Worm (Caenorhabditis elegans) whole organism, L1 larva: ENCODE measurements around the gene vha-8.

Source experiments
- F16B12.6 ChIP-seq: fragments of 150-350 bp; optimal IDR thresholded peaks from 2 replicates; lab custom pipeline; 2014; ENCODE audit warnings: missing biosample characterization, missing genetic modification characterization
- Y116A8C.19 ChIP-seq: sonication (generic microtip); optimal IDR thresholded peaks from 2 replicates; lab custom pipeline; 2016; ENCODE audit warnings: missing compliant biosample characterization, missing genetic modification characterization, borderline replicate concordance
- aha-1 ChIP-seq: fragments of 150-350 bp; optimal IDR thresholded peaks from 2 replicates; lab custom pipeline; 2014; ENCODE audit warnings: missing biosample characterization, missing genetic modification characterization
- aly-2 ChIP-seq: fragments of 150-350 bp; optimal IDR thresholded peaks from 2 replicates; lab custom pipeline; 2014; ENCODE audit warnings: missing biosample characterization, missing genetic modification characterization
- blmp-1 ChIP-seq: fragments of 150-350 bp; optimal IDR thresholded peaks from 2 replicates; lab custom pipeline; 2014; ENCODE audit warnings: missing biosample characterization, missing genetic modification characterization
- ceh-8 ChIP-seq: fragments of 200-800 bp; sonication (Bioruptor generic); optimal IDR thresholded peaks from 2 replicates; lab custom pipeline; 2018; ENCODE audit warnings: mild to moderate bottlenecking, missing genetic modification characterization, moderate library complexity, missing compliant biosample characterization
- ceh-82 ChIP-seq, 3 experiments: fragments of 150-350 bp in 1 of 3; sonication (generic microtip) in 2 of 3; optimal IDR thresholded peaks; 2 replicates each; lab custom pipeline; 2014 to 2017; ENCODE audit warnings: missing biosample characterization in 3 of 3, missing genetic modification characterization in 3 of 3
- ceh-88 ChIP-seq: fragments of 200-800 bp; sonication (Bioruptor generic); IDR thresholded peaks from 2 replicates; pipeline ENCODE4 v1.3.6; 2022; ENCODE audit warnings: missing genetic modification characterization, missing compliant biosample characterization
- ces-1 ChIP-seq: fragments of 150-350 bp; optimal IDR thresholded peaks from 2 replicates; lab custom pipeline; 2014; ENCODE audit warnings: missing biosample characterization, missing genetic modification reagents, missing genetic modification characterization
- dpl-1 ChIP-seq, 3 experiments: fragments of 150-350 bp in 2 of 3; sonication (generic microtip) in 1 of 3; optimal IDR thresholded peaks; 2 replicates each; lab custom pipeline; 2014 to 2017; ENCODE audit warnings: missing biosample characterization in 3 of 3, missing genetic modification characterization in 3 of 3, missing genetic modification reagents in 3 of 3
- dsc-1 ChIP-seq: sonication (generic microtip); optimal IDR thresholded peaks from 2 replicates; lab custom pipeline; 2016; ENCODE audit warnings: mild to moderate bottlenecking, missing genetic modification characterization, missing compliant biosample characterization
- efl-1 ChIP-seq, 4 experiments: fragments of 150-350 bp; optimal IDR thresholded peaks in 3 of 4; peaks in 1 of 4; 1 replicate in 1 of 4; 2 replicates in 3 of 4; lab custom pipeline; 2014; ENCODE audit warnings: missing biosample characterization in 2 of 4, missing genetic modification characterization in 2 of 4, missing genetic modification reagents in 2 of 4
- egl-13 ChIP-seq: sonication (generic microtip); optimal IDR thresholded peaks from 2 replicates; lab custom pipeline; 2016; ENCODE audit warnings: missing genotype, missing genetic modification reagents, missing genetic modification characterization, missing compliant biosample characterization
- elt-3 ChIP-seq, 6 experiments: fragments of 150-350 bp in 1 of 6; sonication (generic microtip); optimal IDR thresholded peaks; 2 replicates each; lab custom pipeline; 2017 to 2018; ENCODE audit warnings: missing biosample characterization in 6 of 6, missing genetic modification characterization in 6 of 6, inconsistent platforms in 1 of 6
- fkh-4 ChIP-seq: sonication (generic microtip); optimal IDR thresholded peaks from 2 replicates; lab custom pipeline; 2016; ENCODE audit warnings: missing compliant biosample characterization, missing genetic modification characterization, borderline replicate concordance
- fkh-8 ChIP-seq: sonication (generic microtip); optimal IDR thresholded peaks from 2 replicates; lab custom pipeline; 2016; ENCODE audit warnings: mild to moderate bottlenecking, missing genetic modification characterization, missing compliant biosample characterization
- fos-1 ChIP-seq: fragments of 150-350 bp; optimal IDR thresholded peaks from 2 replicates; lab custom pipeline; 2014; ENCODE audit warnings: missing biosample characterization, missing genetic modification characterization
- grh-1 ChIP-seq: fragments of 200-800 bp; sonication (Bioruptor generic); IDR thresholded peaks from 2 replicates; pipeline ENCODE4 v1.3.6; 2022; ENCODE audit warnings: missing genetic modification reagents, missing genetic modification characterization, missing compliant biosample characterization
- hlh-17 ChIP-seq: fragments of 200-800 bp; sonication (Bioruptor generic); optimal IDR thresholded peaks from 2 replicates; lab custom pipeline; 2018; ENCODE audit warnings: missing genetic modification characterization, mild to moderate bottlenecking, missing compliant biosample characterization, moderate library complexity, borderline replicate concordance
- irx-1 ChIP-seq: sonication (generic microtip); optimal IDR thresholded peaks from 2 replicates; lab custom pipeline; 2016; ENCODE audit warnings: missing genetic modification characterization, missing compliant biosample characterization
- jun-1 ChIP-seq: fragments of 150-350 bp; optimal IDR thresholded peaks from 2 replicates; lab custom pipeline; 2014; ENCODE audit warnings: missing biosample characterization, missing genetic modification reagents, missing genetic modification characterization
- lin-13 ChIP-seq: fragments of 150-350 bp; optimal IDR thresholded peaks from 2 replicates; lab custom pipeline; 2014; ENCODE audit warnings: missing biosample characterization, missing genetic modification reagents, missing genetic modification characterization
- lin-14 ChIP-seq: fragments of 200-800 bp; sonication (Bioruptor generic); optimal IDR thresholded peaks from 2 replicates; lab custom pipeline; 2018; ENCODE audit warnings: mild to moderate bottlenecking, missing genetic modification characterization, moderate library complexity, missing compliant biosample characterization
- lin-15B ChIP-seq: fragments of 150-350 bp; sonication (generic microtip); optimal IDR thresholded peaks from 3 replicates; lab custom pipeline; 2014; ENCODE audit warnings: missing biosample characterization, missing genetic modification characterization
- lir-3 ChIP-seq: sonication (generic microtip); optimal IDR thresholded peaks from 2 replicates; lab custom pipeline; 2016; ENCODE audit warnings: mild to moderate bottlenecking, missing genetic modification characterization, moderate library complexity, missing compliant biosample characterization; ENCODE audit not compliant: poor library complexity
- lsy-2 ChIP-seq, 2 experiments: fragments of 150-350 bp; optimal IDR thresholded peaks; 2 replicates each; lab custom pipeline; 2014; ENCODE audit warnings: missing biosample characterization in 2 of 2, missing genetic modification characterization in 2 of 2
- mab-9 ChIP-seq: fragments of 200-800 bp; sonication (Bioruptor generic); IDR thresholded peaks from 2 replicates; pipeline ENCODE4 v1.3.6; 2022; ENCODE audit warnings: missing genetic modification reagents, missing genetic modification characterization, missing compliant biosample characterization
- mef-2 ChIP-seq: fragments of 150-350 bp; optimal IDR thresholded peaks from 2 replicates; lab custom pipeline; 2014; ENCODE audit warnings: missing biosample characterization, missing genetic modification characterization
- mep-1 ChIP-seq: fragments of 150-350 bp; optimal IDR thresholded peaks from 2 replicates; lab custom pipeline; 2014; ENCODE audit warnings: missing biosample characterization, missing genetic modification characterization
- nhr-11 ChIP-seq: fragments of 150-350 bp; optimal IDR thresholded peaks from 2 replicates; lab custom pipeline; 2014; ENCODE audit warnings: missing biosample characterization, missing genetic modification characterization
- nhr-19 ChIP-seq: fragments of 200-800 bp; sonication (Bioruptor generic); conservative IDR thresholded peaks from 2 replicates; pipeline ENCODE4 v1.3.6; 2022; ENCODE audit warnings: missing genetic modification characterization, missing compliant biosample characterization
- nhr-28 ChIP-seq: fragments of 150-350 bp; optimal IDR thresholded peaks from 2 replicates; lab custom pipeline; 2014; ENCODE audit warnings: missing biosample characterization, missing genetic modification characterization
- nhr-71 ChIP-seq: sonication (generic microtip); optimal IDR thresholded peaks from 2 replicates; lab custom pipeline; 2016; ENCODE audit warnings: mild to moderate bottlenecking, missing genetic modification characterization, moderate library complexity, missing compliant biosample characterization
- nhr-76 ChIP-seq: sonication (generic microtip); optimal IDR thresholded peaks from 2 replicates; lab custom pipeline; 2017; ENCODE audit warnings: missing biosample characterization, missing genetic modification characterization
- nhr-77 ChIP-seq: fragments of 150-350 bp; optimal IDR thresholded peaks from 2 replicates; lab custom pipeline; 2014; ENCODE audit warnings: missing biosample characterization, missing genetic modification characterization
- nhr-85 ChIP-seq: sonication (generic microtip); peaks from one replicate; lab custom pipeline; 2016; ENCODE audit warnings: missing genetic modification characterization, inconsistent platforms, missing compliant biosample characterization
- pqm-1 ChIP-seq: sonication (generic microtip); optimal IDR thresholded peaks from 3 replicates; lab custom pipeline; 2017; ENCODE audit warnings: missing biosample characterization, missing genetic modification characterization
- rnt-1 ChIP-seq: sonication (generic microtip); optimal IDR thresholded peaks from 2 replicates; lab custom pipeline; 2016; ENCODE audit warnings: mild to moderate bottlenecking, missing genetic modification characterization, moderate library complexity, missing compliant biosample characterization
- skn-1 ChIP-seq: fragments of 150-350 bp; optimal IDR thresholded peaks from 2 replicates; lab custom pipeline; 2014; ENCODE audit warnings: missing biosample characterization, missing genetic modification characterization
- snu-23 ChIP-seq: sonication (generic microtip); optimal IDR thresholded peaks from 2 replicates; lab custom pipeline; 2016; ENCODE audit warnings: missing genetic modification characterization, missing compliant biosample characterization
- sox-4 ChIP-seq: sonication (generic microtip); optimal IDR thresholded peaks from 2 replicates; lab custom pipeline; 2016; ENCODE audit warnings: missing genetic modification characterization, missing compliant biosample characterization
- sptf-1 ChIP-seq: fragments of 150-350 bp; optimal IDR thresholded peaks from 2 replicates; lab custom pipeline; 2014; ENCODE audit warnings: missing biosample characterization, missing genetic modification characterization
- sup-37 ChIP-seq: fragments of 200-800 bp; sonication (Bioruptor generic); optimal IDR thresholded peaks from 2 replicates; lab custom pipeline; 2018; ENCODE audit warnings: mild to moderate bottlenecking, missing genetic modification characterization, missing compliant biosample characterization
- swsn-7 ChIP-seq: sonication (generic microtip); optimal IDR thresholded peaks from 2 replicates; lab custom pipeline; 2016; ENCODE audit warnings: missing genetic modification characterization, missing compliant biosample characterization
- tbx-2 ChIP-seq: sonication (generic microtip); optimal IDR thresholded peaks from 2 replicates; lab custom pipeline; 2016; ENCODE audit warnings: missing genetic modification characterization, missing compliant biosample characterization
- unc-62 ChIP-seq: fragments of 150-350 bp; optimal IDR thresholded peaks from 2 replicates; lab custom pipeline; 2014; ENCODE audit warnings: missing biosample characterization, missing genetic modification reagents, missing genetic modification characterization
- unc-98 ChIP-seq: fragments of 200-800 bp; sonication (Bioruptor generic); IDR thresholded peaks from 2 replicates; pipeline ENCODE4 v1.3.6; 2022; ENCODE audit warnings: missing genetic modification characterization, missing compliant biosample characterization
- xbp-1 ChIP-seq: sonication (generic microtip); optimal IDR thresholded peaks from 2 replicates; lab custom pipeline; 2016; ENCODE audit warnings: missing genetic modification characterization, missing compliant biosample characterization
- zip-4 ChIP-seq: fragments of 200-800 bp; sonication (Bioruptor generic); optimal IDR thresholded peaks from 2 replicates; lab custom pipeline; 2018; ENCODE audit warnings: mild to moderate bottlenecking, missing genetic modification characterization, moderate library complexity, missing compliant biosample characterization

The vha-8 gene

DNA sequence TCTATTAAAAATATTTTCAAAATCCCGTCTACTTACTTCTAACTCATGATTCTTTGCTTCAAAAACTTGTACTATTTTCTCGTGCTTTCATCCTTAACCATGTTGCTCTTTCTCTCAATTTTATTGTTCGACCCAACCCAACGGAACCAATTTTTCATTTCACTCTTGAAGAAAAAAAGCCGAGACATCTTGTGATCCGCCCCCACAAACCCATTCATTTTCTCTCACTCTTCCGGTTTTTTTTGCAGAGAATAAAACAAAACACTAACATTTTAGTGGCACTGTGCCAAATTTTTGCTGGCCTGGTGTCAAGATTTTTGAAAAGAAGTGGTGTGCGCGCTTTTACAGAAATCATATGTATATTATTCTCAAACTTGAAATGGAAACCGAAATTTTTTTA lies 45.9 kb downstream of the vha-8 start (continued):
- TF ChIP-seq fkh-4 (tag; lab: Kevin White, UChicago): no peak
- no peak for TF ChIP-seq unc-98
- no peak for TF ChIP-seq hlh-17 (GFP tag; lab: Kevin White, UChicago)
- TF ChIP-seq sptf-1 (tag; lab: Kevin White, UChicago): no peak
- TF ChIP-seq efl-1 (optimal IDR thresholded peaks at IDR 0.05; lab: Kevin White, UChicago): no peak
- TF ChIP-seq efl-1 (GFP tag; optimal IDR thresholded peaks at IDR 0.05 in 1 of 2; lab: Kevin White, UChicago): peak in 1 of 2 experiments; percentile 76
- no peak for TF ChIP-seq mab-9 (GFP tag; lab: Robert Waterston, UW)
- TF ChIP-seq ceh-88 (GFP tag; lab: Robert Waterston, UW): no peak
- TF ChIP-seq rnt-1 (tag; lab: Kevin White, UChicago): peak; percentile 46
- peak in 1 of 2 experiments; percentile 33 for TF ChIP-seq lsy-2 (tag; optimal IDR thresholded peaks at IDR 0.05; lab: Kevin White, UChicago)
- no peak for TF ChIP-seq snu-23 (GFP tag; lab: Kevin White, UChicago)
- no peak for TF ChIP-seq xbp-1 (tag; lab: Kevin White, UChicago)
- no peak for TF ChIP-seq skn-1 (tag; lab: Kevin White, UChicago)
- no peak for TF ChIP-seq fos-1 (tag; lab: Kevin White, UChicago)
- TF ChIP-seq irx-1 (tag; lab: Kevin White, UChicago): no peak
- TF ChIP-seq nhr-19: no peak
- TF ChIP-seq, all 84 proteins: peak for 6

DNA sequence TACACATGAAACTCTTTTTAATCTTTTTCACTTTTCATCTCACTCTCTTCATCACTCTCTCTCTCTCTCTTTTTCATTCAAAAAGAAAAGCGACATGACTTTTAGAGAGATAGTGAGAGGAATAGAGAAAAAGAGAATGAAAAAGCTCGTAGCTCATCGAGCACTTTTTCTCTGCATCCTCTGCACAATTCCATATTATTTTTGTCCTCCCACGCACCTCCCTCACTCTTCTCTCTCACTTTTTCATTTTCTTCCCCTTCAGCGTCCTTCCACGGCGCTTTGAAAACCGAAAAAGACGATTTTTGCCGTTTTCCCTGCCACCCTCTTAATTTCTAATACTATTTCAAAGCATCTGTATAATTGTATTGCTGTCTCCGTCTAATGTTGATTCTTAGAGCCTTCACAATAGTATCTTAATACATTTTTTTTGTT lies 48.2 kb downstream of the vha-8 start:
- TF ChIP-seq unc-62 (GFP tag; lab: Kevin White, UChicago) (no peak), irx-1 (tag; lab: Kevin White, UChicago) (peak; percentile 79), fkh-8 (tag; lab: Kevin White, UChicago) (peak; percentile 89), sup-37 (GFP tag; lab: Kevin White, UChicago) (peak; percentile 33), nhr-28 (no peak), zip-4 (GFP tag; lab: Kevin White, UChicago) (no peak), nhr-11 (tag; lab: Kevin White, UChicago) (peak; percentile 77), Y116A8C.19 (tag; lab: Kevin White, UChicago) (no peak), F16B12.6 (tag; lab: Kevin White, UChicago) (no peak), lir-3 (tag; lab: Kevin White, UChicago) (peak; percentile 70), nhr-76 (tag; lab: Kevin White, UChicago) (no peak), swsn-7 (tag; lab: Kevin White, UChicago) (peak; percentile 90), lin-14 (GFP tag; lab: Kevin White, UChicago) (peak; percentile 99), aly-2 (peak; percentile 58), mef-2 (tag; lab: Kevin White, UChicago) (peak; percentile 15), tbx-2 (tag; lab: Kevin White, UChicago) (peak; percentile 91), ces-1 (no peak), nhr-19 (peak; percentile 76), lsy-2 (tag; optimal IDR thresholded peaks at IDR 0.05; lab: Kevin White, UChicago) (peak; percentile 80 to 86), egl-13 (peak; percentile 90), dsc-1 (tag; lab: Kevin White, UChicago) (peak; percentile 83), ceh-88 (GFP tag; lab: Robert Waterston, UW) (peak; percentile 56; the same call in 1 of the 2 replicates), ceh-82 (tag; optimal IDR thresholded peaks at IDR 0.05; lab: Kevin White, UChicago) (peak; percentile 67 to 78 (median 77)), lin-15B (tag; lab: Kevin White, UChicago) (no peak), elt-3 (tag; optimal IDR thresholded peaks at IDR 0.05; lab: Kevin White, UChicago) (no peak), ceh-8 (GFP tag; lab: Kevin White, UChicago) (peak; percentile 19), pqm-1 (peak; percentile 49), nhr-77 (tag; lab: Kevin White, UChicago) (peak; percentile 75), unc-98 (0 out of 2 replicates have a peak, but pooled peaks have one; percentile 28), aha-1 (peak; percentile 24), nhr-85 (tag; lab: Kevin White, UChicago) (peak; percentile 69), snu-23 (GFP tag; lab: Kevin White, UChicago) (peak; percentile 90), lin-13 (GFP tag; lab: Kevin White, UChicago) (peak; percentile 58), blmp-1 (tag; lab: Kevin White, UChicago) (peak; percentile 80), sox-4 (tag; lab: Kevin White, UChicago) (peak; percentile 18), grh-1 (GFP tag; lab: Robert Waterston, UW) (no peak), dpl-1 (GFP tag; optimal IDR thresholded peaks at IDR 0.05; lab: Kevin White, UChicago) (peak; percentile 36 to 52 (median 45)), nhr-71 (tag; lab: Kevin White, UChicago) (peak; percentile 96), mep-1 (tag; lab: Kevin White, UChicago) (peak; percentile 59), sptf-1 (tag; lab: Kevin White, UChicago) (no peak), jun-1 (tag; lab: Kevin White, UChicago) (peak; percentile 79)
